Worm (Caenorhabditis elegans) whole organism, L3 larva: ENCODE measurements around the gene F40D4.13.

ENCODE experiments used
- R02D3.7 ChIP-seq: fragments of 150-350 bp; optimal IDR thresholded peaks from 2 replicates; lab custom pipeline; 2014; ENCODE audit warnings: missing biosample characterization, missing genetic modification characterization
- ZK546.5 ChIP-seq: sonication (generic microtip); optimal IDR thresholded peaks from 2 replicates; lab custom pipeline; 2017; ENCODE audit warnings: missing biosample characterization, missing genetic modification characterization
- aly-2 ChIP-seq: fragments of 150-350 bp; optimal IDR thresholded peaks from 2 replicates; lab custom pipeline; 2014; ENCODE audit warnings: missing biosample characterization, missing genetic modification characterization
- ama-1 ChIP-seq: fragments of 150-350 bp; optimal IDR thresholded peaks from 2 replicates; lab custom pipeline; 2018
- ceh-16 ChIP-seq: sonication (generic microtip); optimal IDR thresholded peaks from 2 replicates; lab custom pipeline; 2017; ENCODE audit warnings: missing biosample characterization, missing genetic modification characterization
- ceh-28 ChIP-seq: fragments of 150-350 bp; optimal IDR thresholded peaks from 2 replicates; lab custom pipeline; 2014; ENCODE audit warnings: missing biosample characterization, missing genetic modification reagents, missing genetic modification characterization
- ceh-9 ChIP-seq: sonication (generic microtip); optimal IDR thresholded peaks from 2 replicates; lab custom pipeline; 2018; ENCODE audit warnings: missing biosample characterization, missing genetic modification characterization
- daf-12 ChIP-seq: fragments of 150-350 bp; optimal IDR thresholded peaks from 2 replicates; lab custom pipeline; 2014; ENCODE audit warnings: missing biosample characterization, missing genetic modification reagents, missing genetic modification characterization
- egl-27 ChIP-seq: sonication (generic microtip); optimal IDR thresholded peaks from 4 replicates; lab custom pipeline; 2017; ENCODE audit warnings: missing biosample characterization, missing genetic modification reagents, missing genetic modification characterization
- egl-5 ChIP-seq: fragments of 150-350 bp; optimal IDR thresholded peaks from 2 replicates; lab custom pipeline; 2017; ENCODE audit warnings: missing biosample characterization, missing genetic modification reagents, missing genetic modification characterization, inconsistent platforms
- elt-2 ChIP-seq: sonication (generic microtip); optimal IDR thresholded peaks from 2 replicates; lab custom pipeline; 2016; ENCODE audit warnings: missing genetic modification reagents, mild to moderate bottlenecking, missing genetic modification characterization, missing compliant biosample characterization
- elt-3 ChIP-seq, 3 experiments: fragments of 150-350 bp in 1 of 3; sonication (generic microtip) in 2 of 3; optimal IDR thresholded peaks; 2 replicates in 2 of 3; 4 replicates in 1 of 3; lab custom pipeline; 2014 to 2017; ENCODE audit warnings: missing biosample characterization in 3 of 3, missing genetic modification characterization in 3 of 3
- eor-1 ChIP-seq, 2 experiments: fragments of 150-350 bp; optimal IDR thresholded peaks; 2 replicates each; lab custom pipeline; 2014 to 2018; ENCODE audit warnings: missing biosample characterization in 2 of 2, missing genetic modification characterization in 2 of 2
- fkh-10 ChIP-seq: sonication (generic microtip); optimal IDR thresholded peaks from 2 replicates; lab custom pipeline; 2017; ENCODE audit warnings: missing biosample characterization, missing genetic modification reagents, missing genetic modification characterization
- fkh-2 ChIP-seq: fragments of 150-350 bp; optimal IDR thresholded peaks from 2 replicates; lab custom pipeline; 2014; ENCODE audit warnings: missing biosample characterization, missing genetic modification reagents, missing genetic modification characterization
- hmg-11 ChIP-seq: sonication (generic microtip); optimal IDR thresholded peaks from 2 replicates; lab custom pipeline; 2016; ENCODE audit warnings: missing genetic modification characterization, missing compliant biosample characterization
- jun-1 ChIP-seq: fragments of 150-350 bp; optimal IDR thresholded peaks from 2 replicates; lab custom pipeline; 2014; ENCODE audit warnings: missing biosample characterization, missing genetic modification reagents, missing genetic modification characterization
- lin-15B ChIP-seq: fragments of 150-350 bp; optimal IDR thresholded peaks from 2 replicates; lab custom pipeline; 2014; ENCODE audit warnings: missing biosample characterization, missing genetic modification characterization
- lin-39 ChIP-seq: fragments of 150-350 bp; optimal IDR thresholded peaks from 2 replicates; lab custom pipeline; 2018; ENCODE audit warnings: missing biosample characterization, missing genetic modification reagents, missing genetic modification characterization
- mdl-1 ChIP-seq: fragments of 150-350 bp; optimal IDR thresholded peaks from 2 replicates; lab custom pipeline; 2014; ENCODE audit warnings: missing biosample characterization, missing genetic modification characterization
- mml-1 ChIP-seq: fragments of 150-350 bp; sonication (generic microtip); optimal IDR thresholded peaks from 3 replicates; lab custom pipeline; 2014; ENCODE audit warnings: missing biosample characterization, missing genetic modification characterization
- nfya-1 ChIP-seq: sonication (generic microtip); optimal IDR thresholded peaks from 2 replicates; lab custom pipeline; 2017; ENCODE audit warnings: missing genetic modification characterization, mild to moderate bottlenecking, missing compliant biosample characterization, antibody characterized with exemption, moderate library complexity; ENCODE audit not compliant: insufficient read depth
- nhr-11 ChIP-seq: fragments of 150-350 bp; optimal IDR thresholded peaks from 2 replicates; lab custom pipeline; 2014; ENCODE audit warnings: missing biosample characterization, missing genetic modification characterization
- nhr-237 ChIP-seq: fragments of 150-350 bp; optimal IDR thresholded peaks from 2 replicates; lab custom pipeline; 2014; ENCODE audit warnings: missing biosample characterization, missing genetic modification characterization
- nhr-25 ChIP-seq: sonication (generic microtip); optimal IDR thresholded peaks from 2 replicates; lab custom pipeline; 2017; ENCODE audit warnings: missing biosample characterization, missing genetic modification characterization
- nhr-43 ChIP-seq: sonication (generic microtip); optimal IDR thresholded peaks from 2 replicates; lab custom pipeline; 2016; ENCODE audit warnings: mild to moderate bottlenecking, missing genetic modification characterization, missing compliant biosample characterization; ENCODE audit not compliant: poor library complexity, severe bottlenecking
- nhr-76 ChIP-seq: fragments of 150-350 bp; sonication (generic microtip); optimal IDR thresholded peaks from 5 replicates; lab custom pipeline; 2014; ENCODE audit warnings: missing biosample characterization, missing genetic modification characterization
- pha-4 ChIP-seq: fragments of 150-350 bp; optimal IDR thresholded peaks from 2 replicates; lab custom pipeline; 2014; ENCODE audit warnings: missing biosample characterization, missing genetic modification reagents, missing genetic modification characterization
- pqm-1 ChIP-seq: fragments of 150-350 bp; optimal IDR thresholded peaks from 2 replicates; lab custom pipeline; 2017; ENCODE audit warnings: missing biosample characterization, missing genetic modification characterization, inconsistent platforms
- sea-2 ChIP-seq: fragments of 150-350 bp; sonication (generic microtip); optimal IDR thresholded peaks from 4 replicates; lab custom pipeline; 2014; ENCODE audit warnings: missing biosample characterization, missing genetic modification reagents, missing genetic modification characterization
- skn-1 ChIP-seq: fragments of 150-350 bp; optimal IDR thresholded peaks from 2 replicates; lab custom pipeline; 2014; ENCODE audit warnings: missing biosample characterization, missing genetic modification characterization
- snpc-4 ChIP-seq: fragments of 150-350 bp; optimal IDR thresholded peaks from 2 replicates; lab custom pipeline; 2014; ENCODE audit warnings: missing biosample characterization, missing genetic modification characterization
- unc-39 ChIP-seq: sonication (generic microtip); optimal IDR thresholded peaks from 4 replicates; lab custom pipeline; 2017; ENCODE audit warnings: missing biosample characterization, missing genetic modification characterization
- unc-62 ChIP-seq: fragments of 150-350 bp; sonication (generic microtip); optimal IDR thresholded peaks from 4 replicates; lab custom pipeline; 2014; ENCODE audit warnings: missing biosample characterization, missing genetic modification reagents, missing genetic modification characterization
- ztf-11 ChIP-seq: fragments of 150-350 bp; optimal IDR thresholded peaks from 2 replicates; lab custom pipeline; 2014; ENCODE audit warnings: missing biosample characterization, missing genetic modification characterization
- ztf-4 ChIP-seq: fragments of 150-350 bp; optimal IDR thresholded peaks from 2 replicates; lab custom pipeline; 2014; ENCODE audit warnings: missing biosample characterization, missing genetic modification characterization

The F40D4.13 gene

DNA sequence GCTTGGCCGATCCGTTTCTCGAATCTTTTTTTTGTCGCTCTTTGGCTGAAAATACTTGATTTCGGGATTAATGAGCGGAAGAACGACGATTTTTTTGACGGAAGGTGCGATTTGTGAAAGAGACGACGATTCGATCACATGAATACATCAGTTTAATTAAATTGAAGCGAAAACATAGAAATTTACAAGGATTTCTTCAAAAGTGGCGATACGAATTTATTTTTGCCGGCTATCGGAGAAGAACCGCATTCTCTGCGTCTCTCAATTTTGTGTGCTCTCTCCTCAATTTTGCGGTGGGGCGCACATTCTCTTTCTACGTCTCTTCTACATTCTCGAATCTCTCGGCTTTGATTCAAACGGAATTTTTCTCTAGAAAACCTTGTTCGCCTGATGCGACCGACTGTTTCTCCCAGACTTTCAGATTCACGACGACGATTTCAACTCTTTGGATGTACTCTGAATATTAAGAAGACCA, 1.6 kb downstream of the F40D4.13 start, which contains the start of gene F40D4.17:
Gene F40D4.17, minus strand, starts transcription at position 51 of the 475 bp plus-strand sequence.
- TF ChIP-seq lin-15B (tag; lab: Kevin White, UChicago) (no peak), nhr-25 (tag; lab: Kevin White, UChicago) (no peak), mdl-1 (tag; lab: Kevin White, UChicago) (no peak), skn-1 (no peak), nfya-1 (tag; lab: Kevin White, UChicago) (no peak), hmg-11 (tag; lab: Kevin White, UChicago) (no peak), nhr-43 (tag; lab: Kevin White, UChicago) (no peak), unc-39 (tag; lab: Kevin White, UChicago) (no peak), elt-2 (tag; lab: Kevin White, UChicago) (no peak), pqm-1 (tag; lab: Kevin White, UChicago) (no peak), lin-39 (no peak), egl-27 (no peak)

DNA sequence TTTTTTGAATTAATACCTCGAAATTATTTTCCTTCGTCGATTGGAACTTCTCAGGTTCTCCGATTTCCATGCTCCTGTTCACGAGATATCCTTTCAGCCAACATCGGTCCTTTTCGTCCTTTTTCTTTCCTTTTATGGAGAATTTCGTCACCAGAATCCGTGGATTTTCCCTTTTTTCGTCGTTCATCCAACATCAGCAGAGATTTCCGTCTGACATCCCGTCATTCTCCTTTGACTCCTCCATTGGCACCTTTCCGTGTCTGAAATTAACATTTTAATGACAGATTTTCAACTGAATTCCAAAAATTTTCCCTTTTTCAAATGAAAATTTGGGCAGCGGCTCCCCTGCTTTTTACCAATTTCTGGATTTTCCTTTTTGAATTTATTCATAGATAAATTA, 2.1 kb downstream of the F40D4.13 start:
- TF ChIP-seq unc-62 (GFP tag; lab: Kevin White, UChicago) (no peak), mml-1 (tag; lab: Kevin White, UChicago) (no peak), nhr-43 (tag; lab: Kevin White, UChicago) (no peak), daf-12 (no peak), ztf-11 (tag; lab: Kevin White, UChicago) (no peak), egl-27 (no peak), ceh-28 (tag; lab: Kevin White, UChicago) (no peak), pha-4 (no peak), snpc-4 (no peak), lin-15B (tag; lab: Kevin White, UChicago) (no peak), ceh-9 (no peak), fkh-10 (GFP tag; lab: Kevin White, UChicago) (no peak), ztf-4 (tag; lab: Kevin White, UChicago) (no peak), eor-1 (tag; optimal IDR thresholded peaks at IDR 0.05; lab: Kevin White, UChicago) (no peak), egl-5 (tag; lab: Kevin White, UChicago) (no peak), nfya-1 (tag; lab: Kevin White, UChicago) (no peak), sea-2 (GFP tag; lab: Kevin White, UChicago) (no peak)

DNA sequence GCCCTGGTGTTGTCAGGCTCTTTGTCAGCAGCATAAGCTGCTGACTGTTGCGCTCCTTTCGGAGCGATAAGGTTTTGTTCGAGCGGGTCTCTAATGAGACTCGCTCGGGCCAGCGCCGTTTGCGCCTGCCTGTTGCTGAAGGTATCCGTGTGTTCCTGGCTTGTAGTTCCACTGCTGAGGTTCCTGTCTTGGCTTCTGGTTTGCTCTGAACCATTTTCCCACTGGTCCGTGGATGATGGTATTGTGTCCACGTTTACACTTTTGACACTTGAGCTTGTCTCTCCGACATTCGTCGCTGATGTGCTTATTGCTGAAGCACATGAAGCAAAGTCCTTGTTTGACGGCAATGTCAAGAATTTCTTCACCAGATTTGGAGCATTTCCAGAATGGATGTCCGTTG, 5.8 kb downstream of the F40D4.13 start:
- no peak for TF ChIP-seq nhr-76 (tag; lab: Kevin White, UChicago)
- no peak for TF ChIP-seq nhr-237
- no peak for TF ChIP-seq ama-1 (lab: Kevin White, UChicago)
- no peak for TF ChIP-seq fkh-10 (GFP tag; lab: Kevin White, UChicago)
- no peak for TF ChIP-seq mml-1 (tag; lab: Kevin White, UChicago)
- no peak for TF ChIP-seq snpc-4
- TF ChIP-seq ZK546.5 (tag; lab: Kevin White, UChicago) = no peak
- TF ChIP-seq pqm-1 (tag; lab: Kevin White, UChicago) = no peak
- no peak for TF ChIP-seq unc-62 (GFP tag; lab: Kevin White, UChicago)
- TF ChIP-seq sea-2 (GFP tag; lab: Kevin White, UChicago) = no peak
- no peak for TF ChIP-seq elt-3 (tag; optimal IDR thresholded peaks at IDR 0.05; lab: Kevin White, UChicago)
- TF ChIP-seq R02D3.7 (tag; lab: Kevin White, UChicago) = no peak
- TF ChIP-seq nhr-43 (tag; lab: Kevin White, UChicago) = no peak
- no peak for TF ChIP-seq fkh-2
- TF ChIP-seq skn-1 = no peak
- TF ChIP-seq nfya-1 (tag; lab: Kevin White, UChicago) = no peak
- no peak for TF ChIP-seq elt-2 (tag; lab: Kevin White, UChicago)

DNA sequence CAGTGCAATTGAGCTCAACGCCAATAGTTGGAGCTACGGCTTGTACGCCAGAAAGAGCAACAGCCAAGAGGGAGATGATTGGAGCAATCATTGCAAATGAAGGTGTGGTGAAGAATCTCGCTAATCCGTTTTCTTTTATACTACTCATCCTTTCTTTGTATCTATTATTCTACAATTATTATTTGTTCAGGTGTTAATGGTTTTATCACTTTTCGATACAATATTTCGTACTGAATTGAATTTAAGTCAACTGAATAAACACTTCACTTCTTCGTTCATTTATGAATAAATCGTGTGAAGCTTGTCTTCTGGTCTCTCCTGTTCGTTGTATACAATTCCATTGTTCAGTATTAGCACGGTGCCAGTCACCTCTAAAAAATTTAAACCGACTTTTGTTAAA, 48.7 kb downstream of the F40D4.13 start, which contains the start of gene ZK218.11:
Gene ZK218.11, minus strand, starts transcription at position 101 of the 400 bp plus-strand sequence.
- TF ChIP-seq nhr-11 = no peak
- TF ChIP-seq mml-1 (tag; lab: Kevin White, UChicago) = no peak
- no peak for TF ChIP-seq egl-27
- no peak for TF ChIP-seq aly-2 (tag; lab: Kevin White, UChicago)
- TF ChIP-seq R02D3.7 (tag; lab: Kevin White, UChicago) = no peak
- TF ChIP-seq elt-2 (tag; lab: Kevin White, UChicago) = no peak
- TF ChIP-seq ceh-16 (tag; lab: Kevin White, UChicago) = no peak
- no peak for TF ChIP-seq jun-1
- no peak for TF ChIP-seq ceh-9
